Worm (Caenorhabditis elegans) whole organism, midembryonic: ENCODE results near the gene prdh-1.

ENCODE experiments used
- T22C8.4 ChIP-seq: fragments of 200-800 bp; sonication (Bioruptor generic); IDR thresholded peaks from 2 replicates; pipeline ENCODE4 v1.3.6; 2022; ENCODE audit warnings: missing genetic modification characterization, missing compliant biosample characterization
- cog-1 ChIP-seq: sonication (generic microtip); optimal IDR thresholded peaks from 2 replicates; lab custom pipeline; 2016; ENCODE audit warnings: missing genetic modification characterization, missing compliant biosample characterization
- flt-1 ChIP-seq: fragments of 200-800 bp; sonication (Bioruptor generic); IDR thresholded peaks from 2 replicates; pipeline ENCODE4 v1.3.6; 2022; ENCODE audit warnings: missing genetic modification characterization, missing compliant biosample characterization
- klf-2 ChIP-seq: fragments of 200-800 bp; sonication (Bioruptor generic); conservative IDR thresholded peaks from 2 replicates; pipeline ENCODE4 v1.3.6; 2022; ENCODE audit warnings: missing genetic modification reagents, missing genetic modification characterization, missing compliant biosample characterization
- med-1 ChIP-seq: sonication (generic microtip); optimal IDR thresholded peaks from 2 replicates; lab custom pipeline; 2017; ENCODE audit warnings: missing genetic modification characterization, mild to moderate bottlenecking, missing compliant biosample characterization, antibody characterized with exemption, missing genetic modification reagents; ENCODE audit not compliant: insufficient read depth
- ref-1 ChIP-seq: fragments of 200-800 bp; sonication (Bioruptor generic); conservative IDR thresholded peaks from 2 replicates; pipeline ENCODE4 v1.3.6; 2022; ENCODE audit warnings: missing genetic modification reagents, missing genetic modification characterization, missing compliant biosample characterization
- tab-1 ChIP-seq: fragments of 200-800 bp; sonication (Bioruptor generic); IDR thresholded peaks from 2 replicates; pipeline ENCODE4 v1.3.6; 2022; ENCODE audit warnings: missing genetic modification characterization, missing compliant biosample characterization
- ztf-23 ChIP-seq: fragments of 200-800 bp; sonication (Bioruptor generic); IDR thresholded peaks from 2 replicates; pipeline ENCODE4 v1.3.6; 2022; ENCODE audit warnings: missing genetic modification reagents, missing genetic modification characterization, missing compliant biosample characterization
- ztf-29 ChIP-seq: fragments of 200-800 bp; sonication (Bioruptor generic); IDR thresholded peaks from 2 replicates; pipeline ENCODE4 v1.3.6; 2022; ENCODE audit warnings: missing genetic modification reagents, missing genetic modification characterization, missing compliant biosample characterization

ce11 chrIV:13879851-13880250 is 3.4 kb upstream of the prdh-1 start, which contains the start of gene B0513.4:
- no peak for TF ChIP-seq flt-1 (GFP tag; lab: Robert Waterston, UW)
- TF ChIP-seq ref-1 (GFP tag; lab: Robert Waterston, UW), result no peak
- no peak for TF ChIP-seq T22C8.4 (GFP tag; lab: Robert Waterston, UW)
- TF ChIP-seq cog-1, result no peak
- no peak for TF ChIP-seq klf-2 (GFP tag; lab: Robert Waterston, UW)
- no peak for TF ChIP-seq ztf-23 (GFP tag; lab: Robert Waterston, UW)
- TF ChIP-seq tab-1 (GFP tag; lab: Robert Waterston, UW), result no peak
- TF ChIP-seq ztf-29 (GFP tag; lab: Robert Waterston, UW), result no peak
- no peak for TF ChIP-seq med-1 (GFP tag; lab: Kevin White, UChicago)
